ENCODE assay signal across 1 fruit fly cellular context in the genomic region with DNA sequence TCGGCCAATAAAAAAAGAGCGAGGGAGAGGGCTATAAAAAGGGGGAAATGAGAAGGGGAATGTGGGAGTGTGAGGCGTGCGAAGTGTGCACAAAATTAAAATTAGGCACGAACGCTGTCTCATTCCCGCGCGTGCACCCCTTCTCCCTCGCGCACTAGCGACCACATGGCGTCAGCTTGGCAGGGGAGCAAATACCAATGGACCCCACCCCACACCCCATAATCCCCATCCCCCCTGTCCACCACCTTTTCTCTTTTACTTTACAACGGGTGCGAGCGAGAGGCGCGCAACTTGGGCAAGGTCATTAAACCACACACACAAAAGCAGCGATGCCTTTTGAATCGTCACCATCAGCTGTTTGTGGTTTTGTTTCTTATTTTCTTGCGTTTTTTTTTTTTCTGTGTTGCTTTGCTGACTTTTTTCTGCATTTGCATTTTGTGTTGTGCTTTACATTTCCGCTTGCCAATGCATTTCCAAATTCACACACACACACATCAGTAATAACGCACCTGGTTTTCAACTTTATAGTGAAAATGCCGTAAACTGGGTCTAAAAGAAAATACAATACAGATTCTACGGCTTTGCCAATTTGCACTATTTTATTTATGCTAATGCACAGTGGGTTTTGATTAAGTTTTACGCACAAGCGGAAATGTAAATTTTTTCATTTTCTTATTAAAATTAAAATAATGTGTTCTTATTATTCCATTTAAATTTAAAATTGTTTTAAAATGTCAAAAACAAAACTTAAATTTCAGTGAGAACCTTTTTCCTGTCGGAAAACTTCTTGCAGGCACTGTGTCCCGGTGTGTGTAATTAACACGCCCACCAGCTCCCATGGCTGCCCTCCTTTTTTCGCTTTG.
TF ChIP-seq lines count a peak whose summit lies in the region.

No protein-coding gene starts in this region.

TF ChIP-seq in whole organism, embryonic, 481 proteins besides CTCF, POLR2A, EP300 and RAD21 (continued from another document and continues in another):
- peak; percentile 12 for TF ChIP-seq CG13624 (GFP tag; optimal IDR thresholded peaks at IDR 0.05; lab: Kevin White, UChicago)
- peak; percentile 55 for TF ChIP-seq CG31441 (GFP tag; IDR thresholded peaks at IDR 0.05; lab: Robert Waterston, UW)
- peak; percentile 75 for TF ChIP-seq kni (GFP tag; optimal IDR thresholded peaks at IDR 0.05; lab: Kevin White, UChicago)
- no peak for TF ChIP-seq ATbp (GFP tag; optimal IDR thresholded peaks at IDR 0.05; lab: Kevin White, UChicago)
- TF ChIP-seq Mes4 (GFP tag; optimal IDR thresholded peaks at IDR 0.05; lab: Kevin White, UChicago) = no peak
- TF ChIP-seq Camta (GFP tag; optimal IDR thresholded peaks at IDR 0.05; lab: Kevin White, UChicago) = no peak
- no peak; the same call in 2 of the 3 replicates for TF ChIP-seq C15 (GFP tag; IDR thresholded peaks at IDR 0.05; lab: Robert Waterston, UW)
- no peak for TF ChIP-seq HLH4C (GFP tag; IDR thresholded peaks at IDR 0.05; lab: Robert Waterston, UW; ENCODE audit: partially characterized antibody)
- TF ChIP-seq CG9727 (GFP tag; optimal IDR thresholded peaks at IDR 0.05; lab: Kevin White, UChicago) = no peak
- no peak for TF ChIP-seq CG14860 (GFP tag; IDR thresholded peaks at IDR 0.05; lab: Robert Waterston, UW; ENCODE audit: partially characterized antibody)
- peak; percentile 85 for TF ChIP-seq CG1832 (GFP tag; optimal IDR thresholded peaks at IDR 0.05; lab: Kevin White, UChicago)
- TF ChIP-seq Lpt (GFP tag; optimal IDR thresholded peaks at IDR 0.05; lab: Kevin White, UChicago) = no peak
- peak; percentile 46; the same call in 1 of the 2 replicates for TF ChIP-seq CG14014 (GFP tag; IDR thresholded peaks at IDR 0.05; lab: Robert Waterston, UW)
- no peak for TF ChIP-seq CG2202 (tag; optimal IDR thresholded peaks at IDR 0.05; lab: Kevin White, UChicago)
- no peak for TF ChIP-seq vnd (GFP tag; IDR thresholded peaks at IDR 0.05; lab: Robert Waterston, UW; ENCODE audit: partially characterized antibody)
- no peak for TF ChIP-seq tx (GFP tag; optimal IDR thresholded peaks at IDR 0.05; lab: Kevin White, UChicago)
- no peak for TF ChIP-seq her (GFP tag; optimal IDR thresholded peaks at IDR 0.05; lab: Kevin White, UChicago)
- TF ChIP-seq wor (GFP tag; IDR thresholded peaks at IDR 0.05; lab: Robert Waterston, UW) = peak; percentile 46; the same call in 1 of the 2 replicates
- peak; percentile 41 for TF ChIP-seq CG18476 (GFP tag; optimal IDR thresholded peaks at IDR 0.05; lab: Kevin White, UChicago)
- no peak for TF ChIP-seq sqz (GFP tag; optimal IDR thresholded peaks at IDR 0.05; lab: Kevin White, UChicago)
- TF ChIP-seq Ets97D (GFP tag; optimal IDR thresholded peaks at IDR 0.05; lab: Kevin White, UChicago) = no peak
- TF ChIP-seq Oaz (GFP tag; IDR thresholded peaks at IDR 0.05; lab: Robert Waterston, UW) = no peak
- TF ChIP-seq amos (GFP tag; IDR thresholded peaks at IDR 0.05; lab: Robert Waterston, UW; ENCODE audit: partially characterized antibody) = no peak
- TF ChIP-seq CG4360 (GFP tag; IDR thresholded peaks at IDR 0.05; lab: Robert Waterston, UW) = no peak
- peak; percentile 18 for TF ChIP-seq Six4 (GFP tag; optimal IDR thresholded peaks at IDR 0.05; lab: Kevin White, UChicago)
- no peak for TF ChIP-seq Kr (GFP tag; optimal IDR thresholded peaks at IDR 0.05; lab: Kevin White, UChicago)
- no peak for TF ChIP-seq ci (GFP tag; IDR thresholded peaks at IDR 0.05; lab: Robert Waterston, UW)
- TF ChIP-seq zf30C (GFP tag; optimal IDR thresholded peaks at IDR 0.05; lab: Kevin White, UChicago) = no peak
- no peak for TF ChIP-seq CG2129 (GFP tag; IDR thresholded peaks at IDR 0.05; lab: Robert Waterston, UW; ENCODE audit: partially characterized antibody)
- peak; percentile 87 for TF ChIP-seq oc (tag; optimal IDR thresholded peaks at IDR 0.05; lab: Kevin White, UChicago)
- no peak for TF ChIP-seq p53 (GFP tag; optimal IDR thresholded peaks at IDR 0.05; lab: Kevin White, UChicago)
- TF ChIP-seq sim (GFP tag; IDR thresholded peaks at IDR 0.05; lab: Robert Waterston, UW) = no peak
- 0 out of 2 replicates have a peak, but pooled peaks have one; percentile 18 for TF ChIP-seq ham (GFP tag; IDR thresholded peaks at IDR 0.05; lab: Robert Waterston, UW)
- no peak for TF ChIP-seq CG12744 (GFP tag; optimal IDR thresholded peaks at IDR 0.05; lab: Kevin White, UChicago)
- no peak for TF ChIP-seq CG16779 (GFP tag; IDR thresholded peaks at IDR 0.05; lab: Robert Waterston, UW)
- peak; percentile 57; the same call in 1 of the 2 replicates for TF ChIP-seq CG9215 (GFP tag; IDR thresholded peaks at IDR 0.05; lab: Robert Waterston, UW)
- TF ChIP-seq ems (GFP tag; optimal IDR thresholded peaks at IDR 0.05; lab: Kevin White, UChicago) = no peak
- no peak for TF ChIP-seq CG16815 (GFP tag; optimal IDR thresholded peaks at IDR 0.05; lab: Kevin White, UChicago)
- peak; percentile 2 for TF ChIP-seq CG13775 (GFP tag; optimal IDR thresholded peaks at IDR 0.05; lab: Kevin White, UChicago)
- no peak for TF ChIP-seq ERR (GFP tag; optimal IDR thresholded peaks at IDR 0.05; lab: Kevin White, UChicago)
- TF ChIP-seq E2f2 (GFP tag; IDR thresholded peaks at IDR 0.05; lab: Robert Waterston, UW) = peak; percentile 40; the same call in 1 of the 2 replicates
- TF ChIP-seq CG11247 (GFP tag; IDR thresholded peaks at IDR 0.05; lab: Robert Waterston, UW) = peak; percentile 15; the same call in 1 of the 2 replicates
- TF ChIP-seq NK7.1 (GFP tag; optimal IDR thresholded peaks at IDR 0.05; lab: Kevin White, UChicago) = no peak
- TF ChIP-seq Hmr (GFP tag; optimal IDR thresholded peaks at IDR 0.05; lab: Kevin White, UChicago) = no peak
- TF ChIP-seq zfh2 (GFP tag; optimal IDR thresholded peaks at IDR 0.05; lab: Kevin White, UChicago) = peak; percentile 5
- peak; percentile 67 for TF ChIP-seq CG11696 (GFP tag; IDR thresholded peaks at IDR 0.05; lab: Robert Waterston, UW)
- peak; percentile 55 for TF ChIP-seq stc (GFP tag; IDR thresholded peaks at IDR 0.05; lab: Robert Waterston, UW)
- TF ChIP-seq ewg (GFP tag; optimal IDR thresholded peaks at IDR 0.05; lab: Kevin White, UChicago) = no peak
- TF ChIP-seq CG13424 (tag; optimal IDR thresholded peaks at IDR 0.05; lab: Kevin White, UChicago) = peak; percentile 36
- TF ChIP-seq wdn (GFP tag; IDR thresholded peaks at IDR 0.05; lab: Robert Waterston, UW) = peak; percentile 49; the same call in 1 of the 2 replicates
- no peak for TF ChIP-seq CG1647 (GFP tag; optimal IDR thresholded peaks at IDR 0.05; lab: Kevin White, UChicago)
- no peak for TF ChIP-seq zen2 (GFP tag; IDR thresholded peaks at IDR 0.05; lab: Robert Waterston, UW; ENCODE audit: partially characterized antibody)
- no peak for TF ChIP-seq Dip2 (GFP tag; IDR thresholded peaks at IDR 0.05; lab: Robert Waterston, UW)
- TF ChIP-seq CG17568 (GFP tag; optimal IDR thresholded peaks at IDR 0.05; lab: Kevin White, UChicago) = no peak
- no peak for TF ChIP-seq CG33213 (GFP tag; optimal IDR thresholded peaks at IDR 0.05; lab: Kevin White, UChicago)
- TF ChIP-seq ase (GFP tag; IDR thresholded peaks at IDR 0.05; lab: Robert Waterston, UW) = peak; percentile 74; the same call in 2 of the 3 replicates
- peak; percentile 53 for TF ChIP-seq klu (GFP tag; IDR thresholded peaks at IDR 0.05; lab: Robert Waterston, UW)
- TF ChIP-seq CG10431 (GFP tag; optimal IDR thresholded peaks at IDR 0.05; lab: Kevin White, UChicago) = no peak
- TF ChIP-seq Myb (GFP tag; optimal IDR thresholded peaks at IDR 0.05; lab: Kevin White, UChicago) = no peak
- TF ChIP-seq CG12236 (GFP tag; optimal IDR thresholded peaks at IDR 0.05; lab: Kevin White, UChicago) = no peak
- peak; percentile 37 for TF ChIP-seq CG7556 (GFP tag; optimal IDR thresholded peaks at IDR 0.05; lab: Kevin White, UChicago)
- TF ChIP-seq Sry-β (GFP tag; optimal IDR thresholded peaks at IDR 0.05; lab: Kevin White, UChicago) = peak; percentile 22
- peak; percentile 41 for TF ChIP-seq CoRest (tag; optimal IDR thresholded peaks at IDR 0.05; lab: Kevin White, UChicago)
- TF ChIP-seq Doc2 (GFP tag; IDR thresholded peaks at IDR 0.05; lab: Robert Waterston, UW) = no peak
- TF ChIP-seq HHEX (GFP tag; optimal IDR thresholded peaks at IDR 0.05; lab: Kevin White, UChicago) = peak; percentile 41
- no peak for TF ChIP-seq zen (tag; optimal IDR thresholded peaks at IDR 0.05; lab: Kevin White, UChicago)
- no peak for TF ChIP-seq CG12155 (GFP tag; optimal IDR thresholded peaks at IDR 0.05; lab: Kevin White, UChicago)
- TF ChIP-seq scrt (GFP tag; optimal IDR thresholded peaks at IDR 0.05; lab: Kevin White, UChicago) = peak; percentile 29
- TF ChIP-seq Taf1 (GFP tag; IDR thresholded peaks at IDR 0.05; lab: Robert Waterston, UW) = peak; percentile 63
- TF ChIP-seq CG2116 (GFP tag; optimal IDR thresholded peaks at IDR 0.05; lab: Kevin White, UChicago) = no peak
- TF ChIP-seq pita (GFP tag; optimal IDR thresholded peaks at IDR 0.05; lab: Kevin White, UChicago) = no peak
- peak; percentile 8 for TF ChIP-seq CG15696 (tag; optimal IDR thresholded peaks at IDR 0.05; lab: Kevin White, UChicago)
- peak; percentile 68 for TF ChIP-seq dmrt99B (tag; optimal IDR thresholded peaks at IDR 0.05; lab: Kevin White, UChicago)
- no peak for TF ChIP-seq CG6175 (GFP tag; IDR thresholded peaks at IDR 0.05; lab: Robert Waterston, UW)
- no peak for TF ChIP-seq gro (GFP tag; optimal IDR thresholded peaks at IDR 0.05; lab: Kevin White, UChicago)
- peak; percentile 4 for TF ChIP-seq CG4328 (GFP tag; optimal IDR thresholded peaks at IDR 0.05; lab: Kevin White, UChicago)
- peak; percentile 58; the same call in 1 of the 2 replicates for TF ChIP-seq ttk (GFP tag; IDR thresholded peaks at IDR 0.05; lab: Robert Waterston, UW)
- peak; percentile 27 for TF ChIP-seq CG6854 (GFP tag; optimal IDR thresholded peaks at IDR 0.05; lab: Kevin White, UChicago)
- no peak for TF ChIP-seq Dek (tag; optimal IDR thresholded peaks at IDR 0.05; lab: Kevin White, UChicago)
- TF ChIP-seq CG7271 (tag; optimal IDR thresholded peaks at IDR 0.05; lab: Kevin White, UChicago) = no peak
- TF ChIP-seq CG16813 (GFP tag; IDR thresholded peaks at IDR 0.05; lab: Robert Waterston, UW; ENCODE audit: partially characterized antibody) = no peak
- TF ChIP-seq CG9817 (tag; optimal IDR thresholded peaks at IDR 0.05; lab: Kevin White, UChicago) = peak; percentile 29
- TF ChIP-seq Ssrp (tag; optimal IDR thresholded peaks at IDR 0.05; lab: Kevin White, UChicago) = peak; percentile 31
- TF ChIP-seq Awh (GFP tag; IDR thresholded peaks at IDR 0.05; lab: Robert Waterston, UW) = peak; percentile 53; the same call in 1 of the 2 replicates
- no peak for TF ChIP-seq Jarid2 (GFP tag; optimal IDR thresholded peaks at IDR 0.05; lab: Kevin White, UChicago)
- peak; percentile 1 for TF ChIP-seq Chrac-16 (GFP tag; optimal IDR thresholded peaks at IDR 0.05; lab: Kevin White, UChicago)
- TF ChIP-seq Bgb (GFP tag; IDR thresholded peaks at IDR 0.05; lab: Robert Waterston, UW; ENCODE audit: partially characterized antibody) = no peak
- no peak for TF ChIP-seq jumu (GFP tag; optimal IDR thresholded peaks at IDR 0.05; lab: Kevin White, UChicago)
- no peak for TF ChIP-seq CG1602 (GFP tag; optimal IDR thresholded peaks at IDR 0.05; lab: Kevin White, UChicago)
- no peak for TF ChIP-seq psq (GFP tag; optimal IDR thresholded peaks at IDR 0.05; lab: Kevin White, UChicago)
- TF ChIP-seq Max (GFP tag; optimal IDR thresholded peaks at IDR 0.05; lab: Kevin White, UChicago) = peak; percentile 55
- no peak for TF ChIP-seq slp2 (GFP tag; optimal IDR thresholded peaks at IDR 0.05; lab: Kevin White, UChicago)
- TF ChIP-seq CG14710 (tag; optimal IDR thresholded peaks at IDR 0.05; lab: Kevin White, UChicago) = peak; percentile 5
- TF ChIP-seq Adf1 (GFP tag; IDR thresholded peaks at IDR 0.05; lab: Robert Waterston, UW) = no peak
- TF ChIP-seq CG18599 (GFP tag; optimal IDR thresholded peaks at IDR 0.05; lab: Kevin White, UChicago) = peak; percentile 36
- no peak for TF ChIP-seq Trl (optimal IDR thresholded peaks at IDR 0.05; lab: Kevin White, UChicago)
- no peak for TF ChIP-seq Trl (GFP tag; optimal IDR thresholded peaks at IDR 0.05; lab: Kevin White, UChicago)
- no peak for TF ChIP-seq CG12299 (tag; optimal IDR thresholded peaks at IDR 0.05; lab: Kevin White, UChicago)
- TF ChIP-seq mam (GFP tag; optimal IDR thresholded peaks at IDR 0.05; lab: Kevin White, UChicago) = no peak
- no peak for TF ChIP-seq pho (GFP tag; optimal IDR thresholded peaks at IDR 0.05; lab: Kevin White, UChicago)
- TF ChIP-seq CG2120 (GFP tag; optimal IDR thresholded peaks at IDR 0.05; lab: Kevin White, UChicago) = peak; percentile 41
- TF ChIP-seq da (GFP tag; optimal IDR thresholded peaks at IDR 0.05; lab: Kevin White, UChicago) = no peak
- peak; percentile 46; the same call in 1 of the 2 replicates for TF ChIP-seq CG14667 (GFP tag; IDR thresholded peaks at IDR 0.05; lab: Robert Waterston, UW)
- 0 out of 2 replicates have a peak, but pooled peaks have one; percentile 43 for TF ChIP-seq NFAT (GFP tag; IDR thresholded peaks at IDR 0.05; lab: Robert Waterston, UW)
- no peak for TF ChIP-seq chinmo (GFP tag; IDR thresholded peaks at IDR 0.05; lab: Robert Waterston, UW; ENCODE audit: partially characterized antibody)
- peak; percentile 26 for TF ChIP-seq Deaf1 (tag; optimal IDR thresholded peaks at IDR 0.05; lab: Kevin White, UChicago)
- no peak for TF ChIP-seq Poxn (GFP tag; IDR thresholded peaks at IDR 0.05; lab: Robert Waterston, UW)
- no peak for TF ChIP-seq sima (GFP tag; optimal IDR thresholded peaks at IDR 0.05; lab: Kevin White, UChicago)
- TF ChIP-seq lmd (GFP tag; IDR thresholded peaks at IDR 0.05; lab: Robert Waterston, UW) = peak; percentile 72
- no peak for TF ChIP-seq Hand (GFP tag; optimal IDR thresholded peaks at IDR 0.05; lab: Kevin White, UChicago)
- peak; percentile 36 for TF ChIP-seq Hsf (GFP tag; optimal IDR thresholded peaks at IDR 0.05; lab: Kevin White, UChicago)
- no peak for TF ChIP-seq CG2875 (GFP tag; optimal IDR thresholded peaks at IDR 0.05; lab: Kevin White, UChicago)
- peak; percentile 27; the same call in 1 of the 3 replicates for TF ChIP-seq so (GFP tag; IDR thresholded peaks at IDR 0.05; lab: Robert Waterston, UW)
- no peak for TF ChIP-seq jigr1 (GFP tag; IDR thresholded peaks at IDR 0.05; lab: Robert Waterston, UW)
- TF ChIP-seq nerfin-1 (tag; optimal IDR thresholded peaks at IDR 0.05; lab: Kevin White, UChicago) = peak; percentile 83
- peak; percentile 70 for TF ChIP-seq CG2678 (tag; optimal IDR thresholded peaks at IDR 0.05; lab: Kevin White, UChicago)
- TF ChIP-seq CG17829 (tag; optimal IDR thresholded peaks at IDR 0.05; lab: Kevin White, UChicago) = peak; percentile 24
- TF ChIP-seq br (optimal IDR thresholded peaks at IDR 0.05; lab: Kevin White, UChicago) = no peak
- TF ChIP-seq lilli (GFP tag; optimal IDR thresholded peaks at IDR 0.05; lab: Kevin White, UChicago) = peak; percentile 48
- peak; percentile 65 for TF ChIP-seq gem (tag; optimal IDR thresholded peaks at IDR 0.05; lab: Kevin White, UChicago)
- no peak for TF ChIP-seq Hr3 (GFP tag; optimal IDR thresholded peaks at IDR 0.05; lab: Kevin White, UChicago)
- peak; percentile 24 for TF ChIP-seq unpg (GFP tag; optimal IDR thresholded peaks at IDR 0.05; lab: Kevin White, UChicago)
